Worm (Caenorhabditis elegans) whole organism, early embryonic: ENCODE results near the gene tnt-2.

Source experiments
- B0310.2 ChIP-seq: sonication (generic microtip); optimal IDR thresholded peaks from 2 replicates; lab custom pipeline; 2016; ENCODE audit warnings: mild to moderate bottlenecking, missing genetic modification characterization, missing compliant biosample characterization
- aly-1 ChIP-seq: sonication (generic microtip); optimal IDR thresholded peaks from 2 replicates; lab custom pipeline; 2016; ENCODE audit warnings: missing genetic modification characterization, missing compliant biosample characterization
- ama-1 ChIP-seq: fragments of 150-350 bp; optimal IDR thresholded peaks from 2 replicates; lab custom pipeline; 2014
- ceh-36 ChIP-seq: sonication (generic microtip); optimal IDR thresholded peaks from 2 replicates; lab custom pipeline; 2016; ENCODE audit warnings: missing genetic modification characterization, inconsistent platforms, missing compliant biosample characterization
- flt-1 ChIP-seq: fragments of 200-800 bp; sonication (Bioruptor generic); IDR thresholded peaks from 2 replicates; pipeline ENCODE4 v1.3.6; 2022; ENCODE audit warnings: missing genetic modification characterization, missing compliant biosample characterization
- hnd-1 ChIP-seq: sonication (generic microtip); optimal IDR thresholded peaks from 2 replicates; lab custom pipeline; 2016; ENCODE audit warnings: missing genetic modification characterization, missing compliant biosample characterization
- scrt-1 ChIP-seq: fragments of 200-800 bp; sonication (Bioruptor generic); IDR thresholded peaks from 2 replicates; pipeline ENCODE4 v1.3.6; 2022; ENCODE audit warnings: missing genetic modification characterization, missing compliant biosample characterization
- tbx-37 ChIP-seq: fragments of 200-800 bp; sonication (Bioruptor generic); conservative IDR thresholded peaks from 2 replicates; pipeline ENCODE4 v1.3.6; 2022; ENCODE audit warnings: missing genetic modification reagents, missing genetic modification characterization, missing compliant biosample characterization
- tra-4 ChIP-seq: sonication (generic microtip); optimal IDR thresholded peaks from 2 replicates; lab custom pipeline; 2017; ENCODE audit warnings: missing genetic modification characterization, missing compliant biosample characterization

ce11 chrX:8750209-8750608, 26.9 kb upstream of the tnt-2 start:
- TF ChIP-seq hnd-1 (tag; lab: Kevin White, UChicago): no peak
- no peak for TF ChIP-seq aly-1 (tag; lab: Kevin White, UChicago)
- no peak for TF ChIP-seq scrt-1 (GFP tag; lab: Robert Waterston, UW)
- no peak for TF ChIP-seq flt-1 (GFP tag; lab: Robert Waterston, UW)
- TF ChIP-seq ama-1 (lab: Kevin White, UChicago): no peak
- TF ChIP-seq B0310.2 (tag; lab: Kevin White, UChicago): no peak
- no peak for TF ChIP-seq tra-4 (tag; lab: Kevin White, UChicago)
- TF ChIP-seq ceh-36 (tag; lab: Kevin White, UChicago): no peak
- TF ChIP-seq tbx-37 (GFP tag; lab: Robert Waterston, UW): no peak
